Worm (Caenorhabditis elegans): Measurements from ENCODE around the gene Y49E10.4.

The Y49E10.4 gene

DNA sequence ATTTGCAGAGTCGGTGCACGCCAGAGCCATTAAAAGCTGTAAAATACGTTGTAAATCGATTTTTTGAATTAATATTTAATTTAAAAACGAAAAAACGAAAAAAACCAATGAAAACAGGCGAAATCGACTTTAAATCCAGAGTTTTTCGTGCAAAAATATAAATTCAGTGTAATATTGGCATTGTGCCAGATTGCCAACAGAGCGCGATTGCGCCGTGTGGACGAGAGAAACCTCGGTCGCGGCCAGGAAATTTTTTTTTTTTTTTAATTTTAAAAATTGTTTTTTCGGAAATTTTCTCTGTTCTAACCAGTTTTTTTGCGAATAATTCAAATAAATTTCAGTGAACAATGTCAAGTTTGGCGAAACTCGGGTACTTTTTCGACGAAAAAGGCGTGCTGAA is 32.3 kb downstream of the Y49E10.4 start, which contains the start of the genes pph-4.1 and Y75B8A.31 (continued):
- TF ChIP-seq unc-86 (tag; optimal IDR thresholded peaks at IDR 0.05), result peak; percentile 78
- TF ChIP-seq ama-1 (optimal IDR thresholded peaks at IDR 0.05), result no peak
- peak; percentile 78 for TF ChIP-seq isw-1 (GFP tag; IDR thresholded peaks at IDR 0.05)
- peak; percentile 91 for TF ChIP-seq dsc-1 (tag; optimal IDR thresholded peaks at IDR 0.05)

DNA sequence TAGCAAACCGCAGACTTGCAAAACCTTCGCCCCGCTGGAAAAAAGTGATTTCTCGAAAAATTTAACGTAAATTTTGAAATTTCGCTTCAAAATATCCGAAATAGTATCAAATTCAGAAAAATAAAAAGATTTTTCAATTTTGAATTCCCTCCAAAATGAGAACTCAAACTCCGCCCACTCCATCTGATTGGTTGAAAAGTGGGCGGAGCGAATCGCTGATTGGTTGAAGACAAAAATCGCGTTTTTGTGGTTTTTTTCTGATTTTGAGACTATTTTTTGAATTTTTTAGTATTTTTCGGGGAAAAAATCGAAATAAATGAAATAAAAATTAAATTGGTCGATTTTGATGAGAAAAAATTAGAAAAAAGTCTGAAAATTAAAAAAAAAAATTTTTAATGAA is 34.6 kb downstream of the Y49E10.4 start:
- TF ChIP-seq dpl-1 (GFP tag; optimal IDR thresholded peaks at IDR 0.05), result no peak
- no peak for TF ChIP-seq efl-1 (optimal IDR thresholded peaks at IDR 0.05)
- TF ChIP-seq efl-1 (GFP tag; optimal IDR thresholded peaks at IDR 0.05 in 1 of 2), result peak in 1 of 2 experiments; percentile 34

DNA sequence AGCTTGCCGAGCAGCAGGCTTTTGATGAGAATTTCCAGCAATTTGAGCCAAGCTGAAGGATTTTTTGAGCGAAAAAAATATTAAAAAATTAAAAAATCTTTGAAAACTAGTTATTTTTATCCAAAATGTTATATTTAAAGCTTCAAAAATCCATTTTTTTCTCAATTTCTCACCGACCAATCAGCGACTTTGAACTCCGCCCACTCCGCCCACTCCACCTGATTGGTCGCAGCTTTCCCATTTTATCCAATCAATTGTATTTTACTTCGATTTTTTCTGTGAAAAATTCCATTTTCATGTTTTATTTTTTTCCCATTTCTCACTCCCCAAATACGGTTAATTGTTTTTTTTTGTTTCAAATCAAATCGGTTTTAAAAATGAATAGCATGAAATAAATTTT is 38.7 kb downstream of the Y49E10.4 start:
- TF ChIP-seq efl-1 (optimal IDR thresholded peaks at IDR 0.05), result no peak
- peak in 1 of 2 experiments; percentile 18 for TF ChIP-seq efl-1 (GFP tag; optimal IDR thresholded peaks at IDR 0.05 in 1 of 2)
- TF ChIP-seq ceh-63 (GFP tag; optimal IDR thresholded peaks at IDR 0.05), result no peak
- peak; percentile 46 for TF ChIP-seq xbp-1 (tag; optimal IDR thresholded peaks at IDR 0.05)
- TF ChIP-seq lsy-2 (tag; optimal IDR thresholded peaks at IDR 0.05), result peak; percentile 39 to 45

DNA sequence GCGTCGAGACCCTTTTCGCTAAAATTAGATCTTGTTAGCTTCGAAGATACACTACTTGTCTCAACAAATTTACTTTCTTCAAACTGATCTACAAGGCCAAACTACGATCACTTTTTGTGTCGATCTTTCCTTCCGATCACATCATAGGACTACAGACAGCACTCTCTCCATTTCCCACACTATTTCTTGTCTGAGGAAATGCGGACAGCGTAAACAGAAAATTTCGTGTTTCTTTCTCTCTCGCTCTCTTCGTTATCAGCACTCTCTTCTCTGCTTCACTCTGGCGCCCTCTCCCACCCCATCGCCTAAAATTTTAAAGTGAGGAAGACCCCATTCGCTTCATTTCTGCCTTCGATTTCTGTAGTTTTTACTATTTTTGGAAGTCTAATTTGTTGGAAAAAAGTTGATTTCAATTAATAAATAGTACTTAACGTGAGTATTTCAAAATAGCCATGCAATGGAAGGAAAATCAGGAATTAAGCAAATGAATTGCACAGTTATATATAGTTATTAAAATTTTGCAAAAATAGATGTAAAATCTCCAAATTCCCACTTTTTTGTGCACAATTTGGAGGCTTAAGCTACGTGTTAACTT is 48.1 kb downstream of the Y49E10.4 start:
- no peak for TF ChIP-seq egl-27 (tag; optimal IDR thresholded peaks at IDR 0.05)
- TF ChIP-seq isw-1 (GFP tag; IDR thresholded peaks at IDR 0.05), result peak; percentile 19; the same call in 1 of the 2 replicates
- TF ChIP-seq ceh-8 (GFP tag; optimal IDR thresholded peaks at IDR 0.05), result no peak
- TF ChIP-seq vab-15 (tag; optimal IDR thresholded peaks at IDR 0.05), result no peak
- no peak for TF ChIP-seq C04F5.9 (tag; optimal IDR thresholded peaks at IDR 0.05)
- peak; percentile 58 for TF ChIP-seq mep-1 (tag; optimal IDR thresholded peaks at IDR 0.05)
- no peak for TF ChIP-seq zag-1 (tag; optimal IDR thresholded peaks at IDR 0.05)
- peak in 4 of 6 experiments; percentile 20 to 66 (median 55) for TF ChIP-seq elt-3 (tag; optimal IDR thresholded peaks at IDR 0.05)
- peak; percentile 93 for TF ChIP-seq nhr-85 (tag)
- TF ChIP-seq hlh-4 (tag; optimal IDR thresholded peaks at IDR 0.05), result no peak
- no peak for TF ChIP-seq nhr-12 (tag; optimal IDR thresholded peaks at IDR 0.05)
- TF ChIP-seq ceh-90 (tag; optimal IDR thresholded peaks at IDR 0.05), result no peak
- no peak for TF ChIP-seq ets-5 (GFP tag; IDR thresholded peaks at IDR 0.05)
- TF ChIP-seq nhr-71 (tag; optimal IDR thresholded peaks at IDR 0.05), result peak; percentile 92
- TF ChIP-seq rnt-1 (tag; optimal IDR thresholded peaks at IDR 0.05), result peak; percentile 69
- TF ChIP-seq lin-14 (GFP tag; optimal IDR thresholded peaks at IDR 0.05), result peak; percentile 92
- peak; percentile 68 for TF ChIP-seq swsn-7 (tag; optimal IDR thresholded peaks at IDR 0.05)
- peak; percentile 69 for TF ChIP-seq skn-1 (tag; optimal IDR thresholded peaks at IDR 0.05)
- TF ChIP-seq nhr-11 (tag; optimal IDR thresholded peaks at IDR 0.05), result no peak
- no peak for TF ChIP-seq ces-1 (GFP tag; optimal IDR thresholded peaks at IDR 0.05)
- peak; percentile 16 for TF ChIP-seq dsc-1 (tag; optimal IDR thresholded peaks at IDR 0.05)
- TF ChIP-seq efl-3 (GFP tag; optimal IDR thresholded peaks at IDR 0.05), result no peak
- peak; percentile 67 for TF ChIP-seq nhr-47 (tag; optimal IDR thresholded peaks at IDR 0.05)
- peak; percentile 76 for TF ChIP-seq nhr-90 (tag; optimal IDR thresholded peaks at IDR 0.05; ENCODE audit: poor library complexity)
- peak; percentile 92 for TF ChIP-seq nhr-20 (tag; optimal IDR thresholded peaks at IDR 0.05)
- peak; percentile 59 for TF ChIP-seq nhr-19 (GFP tag; conservative IDR thresholded peaks at IDR 0.05)
- TF ChIP-seq fkh-8 (tag; optimal IDR thresholded peaks at IDR 0.05), result peak; percentile 41
- peak; percentile 78 for TF ChIP-seq jun-1 (tag; optimal IDR thresholded peaks at IDR 0.05)
- peak; percentile 88 for TF ChIP-seq snu-23 (GFP tag; optimal IDR thresholded peaks at IDR 0.05)
- peak; percentile 44 for TF ChIP-seq C16A3.4 (tag; optimal IDR thresholded peaks at IDR 0.05)
- TF ChIP-seq grh-1 (GFP tag; IDR thresholded peaks at IDR 0.05), result no peak
- no peak for TF ChIP-seq hpl-2 (GFP tag; optimal IDR thresholded peaks at IDR 0.05)
- peak; percentile 41 for TF ChIP-seq lin-13 (GFP tag; optimal IDR thresholded peaks at IDR 0.05)
- TF ChIP-seq xbp-1 (tag; optimal IDR thresholded peaks at IDR 0.05), result peak; percentile 58
- TF ChIP-seq pqm-1 (tag; optimal IDR thresholded peaks at IDR 0.05), result no peak
- peak; percentile 73 to 80 for TF ChIP-seq lin-35 (GFP tag; optimal IDR thresholded peaks at IDR 0.05)
- TF ChIP-seq ztf-4 (tag; optimal IDR thresholded peaks at IDR 0.05), result peak; percentile 44
- peak; percentile 63 to 67 (median 63) for TF ChIP-seq dpl-1 (GFP tag; optimal IDR thresholded peaks at IDR 0.05)
- peak; percentile 75 to 82 for TF ChIP-seq lsy-2 (tag; optimal IDR thresholded peaks at IDR 0.05)
- no peak for TF ChIP-seq ceh-88 (GFP tag; IDR thresholded peaks at IDR 0.05)
- no peak for TF ChIP-seq ama-1 (optimal IDR thresholded peaks at IDR 0.05)
- TF ChIP-seq pax-3 (tag; optimal IDR thresholded peaks at IDR 0.05), result no peak

Measured in whole organism, L1 larva.